Fruit fly (Drosophila melanogaster): ENCODE results near the gene CG3604.

Gene CG3604

DNA sequence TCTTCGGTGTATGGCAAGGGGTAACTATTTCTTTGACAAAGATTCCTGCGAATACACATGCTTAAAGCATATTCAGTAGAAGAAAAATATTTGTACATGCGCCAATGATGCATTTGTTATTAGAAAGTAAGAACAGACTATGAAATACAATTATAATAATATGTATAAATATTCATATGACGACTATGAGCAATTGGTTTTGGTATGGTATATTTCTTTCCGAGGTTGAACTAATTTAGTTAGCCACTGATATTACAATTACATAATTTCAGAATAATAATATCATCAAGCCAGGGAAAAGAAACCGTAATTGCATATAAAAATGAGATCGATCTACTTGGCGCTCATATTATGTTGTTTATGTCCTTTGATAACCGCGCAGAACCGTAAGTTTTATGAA is 3.9 kb upstream of the CG3604 start, which contains the start of gene CG43145:
TSS of gene CG43145 (plus strand) at position 301 of the 400 bp plus-strand sequence.
- no peak for TF ChIP-seq noc (tag; optimal IDR thresholded peaks at IDR 0.05)

DNA sequence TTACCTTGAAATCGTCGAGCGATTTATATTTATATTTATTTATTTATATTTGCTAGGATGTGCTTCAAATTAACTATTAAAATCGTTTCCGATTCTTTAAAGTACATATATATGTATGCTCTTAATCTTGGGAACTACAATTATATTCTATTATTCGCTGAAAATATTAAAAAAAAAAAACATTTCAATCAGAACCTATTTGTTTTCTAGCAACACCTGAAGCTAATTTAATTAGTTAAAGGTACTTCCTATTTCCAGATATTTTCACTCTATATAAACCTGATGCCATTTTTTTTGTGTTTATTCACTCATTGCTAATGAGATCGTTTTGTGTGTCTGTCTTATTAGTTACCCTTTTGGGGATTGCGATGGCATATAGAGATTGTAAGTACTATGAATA is 3.3 kb upstream of the CG3604 start, which contains the start of gene CG42467:
TSS of gene CG42467 (plus strand) at position 301 of the 400 bp plus-strand sequence.
- no peak for TF ChIP-seq noc (tag; optimal IDR thresholded peaks at IDR 0.05)

DNA sequence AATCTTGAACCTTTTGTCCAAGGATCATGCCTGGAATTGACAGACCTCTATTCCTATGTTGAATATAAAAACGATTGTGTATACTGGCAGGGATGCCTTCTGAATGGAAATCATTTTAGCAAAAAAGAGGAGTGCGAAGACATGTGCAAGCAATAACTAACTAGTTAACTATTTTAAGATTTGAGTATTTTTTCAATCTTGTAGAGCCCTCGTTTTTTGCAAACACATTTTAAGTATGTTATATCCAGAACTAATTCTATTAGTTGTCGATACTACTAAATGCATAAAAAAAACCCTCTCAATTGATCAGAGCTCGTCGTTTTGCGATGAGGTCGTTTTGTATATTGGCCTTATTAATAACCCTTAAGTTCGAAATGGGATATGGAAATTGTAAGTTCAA is 2.7 kb upstream of the CG3604 start, which contains the start of gene Sfp24C1:
TSS of gene Sfp24C1 (plus strand) at position 301 of the 400 bp plus-strand sequence.
- no peak for TF ChIP-seq noc (tag; optimal IDR thresholded peaks at IDR 0.05)

DNA sequence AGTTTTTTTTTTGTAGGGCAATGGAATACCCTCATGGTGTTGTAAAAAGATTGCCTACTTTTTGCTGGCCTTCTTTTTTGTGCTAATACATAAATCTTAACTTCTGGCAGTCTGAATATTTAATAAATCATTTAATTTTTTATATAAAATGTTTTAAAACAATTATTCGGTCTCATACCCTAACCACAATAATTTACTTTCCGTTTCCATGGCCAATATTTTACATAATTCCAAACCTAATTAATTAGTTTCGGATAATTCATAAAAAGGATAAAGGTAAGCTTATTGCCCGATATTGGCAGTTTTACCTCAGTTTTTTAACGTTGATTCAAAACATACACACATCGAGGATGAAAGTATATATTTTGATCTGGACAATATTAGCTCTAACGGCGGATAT is 2.2 kb upstream of the CG3604 start, which contains the start of gene CG42465:
TSS of gene CG42465 (plus strand) at position 301 of the 400 bp plus-strand sequence.
- TF ChIP-seq noc (tag; optimal IDR thresholded peaks at IDR 0.05) = no peak

DNA sequence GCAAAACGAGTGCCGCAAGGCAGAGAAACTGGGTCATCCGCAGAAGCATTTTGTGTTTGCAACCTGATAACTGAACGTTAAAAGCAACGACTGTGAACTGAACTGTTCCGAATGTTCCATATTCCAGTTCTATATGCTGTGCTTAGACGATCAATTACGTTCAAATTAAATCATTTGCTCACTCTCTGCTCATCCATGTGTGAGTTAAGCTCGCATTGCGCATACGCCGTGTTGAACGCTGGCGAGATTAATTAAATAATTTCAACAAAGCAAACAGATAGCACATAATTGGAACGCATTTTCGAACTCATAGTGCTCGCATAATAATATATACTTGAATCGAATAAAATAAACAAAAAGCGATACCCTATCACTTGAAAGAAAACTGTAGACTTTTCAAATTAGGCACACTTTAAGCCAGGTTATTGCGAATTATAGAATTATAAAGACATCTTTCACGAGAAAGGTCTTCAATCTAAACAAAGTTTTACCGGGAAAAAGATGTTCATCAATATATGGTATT is 1.4 kb upstream of the CG3604 start, which contains the start of the genes CG10031 and CG42464:
TSS of gene CG10031 (minus strand) at position 101 of the 523 bp plus-strand sequence.
TSS of gene CG42464 (plus strand) at position 473 of the 523 bp plus-strand sequence.
- no peak for TF ChIP-seq noc (tag; optimal IDR thresholded peaks at IDR 0.05)

DNA sequence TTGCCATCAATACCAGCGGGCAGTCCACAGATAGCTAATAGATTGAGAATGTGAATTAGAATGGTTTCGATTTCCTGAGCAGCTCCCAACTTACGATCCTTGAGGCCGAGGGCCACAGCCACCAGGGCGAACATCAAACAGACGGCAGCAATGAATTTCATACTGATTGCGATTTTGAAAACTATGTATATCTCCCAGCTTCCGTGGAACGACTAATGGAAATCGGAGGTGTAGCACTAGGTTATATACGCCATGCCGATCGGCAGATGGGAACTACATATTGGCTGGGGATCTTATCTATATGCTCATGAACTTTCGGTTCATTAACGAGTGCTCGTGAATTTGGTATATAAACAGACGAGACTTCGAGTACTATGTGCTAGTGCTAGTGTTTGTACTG is 1.2 kb downstream of the CG3604 start, which contains the start of gene IM33:
TSS of gene IM33 (minus strand) at position 221 of the 400 bp plus-strand sequence.
- TF ChIP-seq noc (tag; optimal IDR thresholded peaks at IDR 0.05) = peak; percentile 13

DNA sequence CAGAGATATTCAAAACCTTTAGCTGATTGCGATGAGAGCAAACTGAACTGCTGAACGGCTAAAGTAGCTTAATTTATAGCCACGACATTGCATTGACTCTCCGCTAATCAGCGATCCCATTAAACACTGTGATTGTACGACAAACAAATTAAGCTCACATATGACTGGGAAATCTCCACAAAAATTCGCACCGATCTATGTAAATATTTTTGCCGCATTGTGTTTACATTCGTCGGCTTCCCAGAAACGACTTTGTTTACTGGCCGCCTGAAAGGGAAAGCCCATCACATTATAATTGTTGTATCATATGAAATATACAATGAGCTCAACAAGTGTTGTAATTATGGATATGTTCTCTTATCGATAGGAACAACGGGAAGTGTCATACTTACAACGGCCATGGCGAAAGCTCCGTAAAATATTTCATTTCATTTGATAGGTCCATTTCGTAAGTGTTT is 2.3 kb downstream of the CG3604 start, which contains the start of gene CG16713:
TSS of gene CG16713 (minus strand) at position 51 of the 458 bp plus-strand sequence.
- TF ChIP-seq noc (tag; optimal IDR thresholded peaks at IDR 0.05) = no peak

DNA sequence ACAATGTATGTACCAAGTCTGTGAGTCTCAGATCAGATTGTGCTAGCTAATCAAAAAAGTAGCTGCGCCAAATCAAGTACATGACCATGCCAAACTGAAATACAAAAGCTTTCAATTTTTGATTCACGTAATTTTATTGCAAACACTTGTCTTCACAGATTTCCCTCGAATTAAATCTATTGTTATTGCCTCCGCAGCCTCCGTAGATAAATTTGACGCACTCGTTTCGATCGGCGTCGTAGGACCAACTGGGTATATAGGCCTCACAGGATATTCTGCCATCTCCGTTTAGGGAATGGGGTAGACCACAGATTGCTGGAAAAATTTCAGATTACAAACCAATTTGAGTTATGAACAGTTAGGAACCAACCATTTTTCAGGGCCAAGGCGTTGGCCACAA is 2.8 kb downstream of the CG3604 start, which contains the start of gene CG43165:
TSS of gene CG43165 (minus strand) at position 101 of the 400 bp plus-strand sequence.
- no peak for TF ChIP-seq noc (tag; optimal IDR thresholded peaks at IDR 0.05)

DNA sequence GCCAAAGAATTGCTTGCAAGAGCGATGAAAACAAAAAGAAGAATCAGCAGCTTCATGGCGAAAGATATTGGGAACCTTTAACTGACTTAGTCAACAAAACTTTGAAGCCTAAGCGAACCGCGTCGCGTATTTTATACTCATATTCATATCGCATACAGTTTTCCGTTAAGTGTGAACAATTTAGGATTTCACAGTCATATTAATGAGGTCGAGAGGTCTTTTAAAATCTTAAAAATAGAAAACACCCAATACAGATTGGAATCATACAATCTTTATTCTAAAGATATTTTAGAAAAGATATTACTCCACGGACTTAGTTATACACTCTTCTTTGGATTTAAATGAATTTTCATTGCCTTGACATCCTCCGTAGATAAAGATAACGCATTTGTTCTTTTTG is 3.9 kb downstream of the CG3604 start, which contains the start of gene Acp24A4:
TSS of gene Acp24A4 (minus strand) at position 101 of the 400 bp plus-strand sequence.
- no peak for TF ChIP-seq noc (tag; optimal IDR thresholded peaks at IDR 0.05)

DNA sequence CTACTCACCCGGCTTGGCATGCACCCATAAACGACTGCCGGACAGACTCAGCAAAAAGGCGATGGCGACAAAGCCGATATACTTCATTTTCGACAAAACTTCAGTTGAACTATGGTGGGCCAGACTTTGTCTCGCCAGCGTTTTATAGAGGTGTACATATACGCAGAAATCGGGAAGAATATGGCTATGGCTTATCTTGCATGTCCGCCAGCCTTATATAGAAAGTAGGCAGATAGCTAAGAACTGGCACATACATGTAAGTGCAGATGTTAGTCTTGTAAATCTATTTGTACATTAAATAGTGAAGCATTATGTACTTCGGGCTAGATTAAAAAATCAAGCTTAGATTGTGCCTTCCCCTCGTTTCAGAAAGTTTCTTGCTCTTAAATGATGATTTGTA is 4.6 kb downstream of the CG3604 start, which contains the start of gene CG3513:
TSS of gene CG3513 (minus strand) at position 101 of the 400 bp plus-strand sequence.
- no peak for TF ChIP-seq noc (tag; optimal IDR thresholded peaks at IDR 0.05)

DNA sequence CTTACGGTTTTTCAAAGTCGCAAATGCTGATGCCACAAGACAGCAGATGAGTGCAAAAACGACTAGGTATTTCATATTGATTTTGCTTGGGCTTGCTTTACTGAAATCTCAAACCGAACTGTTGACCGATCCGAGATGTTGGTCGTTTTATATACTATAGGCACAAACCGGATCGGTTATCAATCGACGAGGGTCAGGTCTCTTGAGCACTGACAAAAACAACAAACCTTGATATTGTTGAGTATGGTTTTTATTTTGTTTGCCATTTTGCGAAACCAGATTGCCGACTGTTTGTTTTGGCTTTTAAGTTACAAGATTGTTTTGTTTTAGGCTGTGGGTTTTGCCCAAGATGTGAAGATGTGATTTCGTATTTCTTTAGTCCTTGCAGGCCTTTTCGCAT is 5.2 kb downstream of the CG3604 start, which contains the start of gene CG16704:
TSS of gene CG16704 (minus strand) at position 122 of the 400 bp plus-strand sequence.
- TF ChIP-seq noc (tag; optimal IDR thresholded peaks at IDR 0.05) = no peak

DNA sequence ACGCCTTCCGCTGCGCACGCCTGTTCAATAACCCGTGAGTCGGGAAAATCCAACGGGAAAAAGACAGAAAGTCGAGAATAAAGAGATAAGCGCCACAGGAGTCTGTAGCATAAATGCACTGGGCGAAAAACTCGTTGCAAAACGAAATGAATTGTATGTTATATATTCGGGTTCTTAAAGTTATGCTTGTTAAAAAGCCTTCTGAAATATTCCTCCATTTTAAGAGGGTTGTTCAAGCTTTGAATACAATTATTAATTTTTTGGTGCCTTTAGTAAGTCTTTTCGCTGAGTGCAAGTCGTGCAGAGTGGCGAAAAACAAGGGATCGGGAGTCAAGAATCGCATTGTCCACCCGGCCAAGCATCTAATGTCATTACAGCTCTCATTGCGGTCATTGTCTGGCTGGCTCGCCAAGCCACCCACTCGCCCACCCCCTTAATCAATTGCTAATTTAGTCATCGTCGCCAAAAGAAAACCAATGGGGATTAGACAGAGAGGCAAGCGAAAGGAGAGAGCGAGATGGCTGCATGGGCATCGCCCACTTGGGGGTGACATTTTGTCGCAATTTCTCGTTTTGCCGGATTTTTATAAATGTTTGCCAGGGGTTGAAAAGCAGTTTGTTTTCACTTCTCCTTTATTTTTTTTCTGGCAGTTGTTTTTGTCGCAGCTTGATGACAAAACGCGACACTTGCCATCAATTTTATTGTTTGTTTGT is 12.4 kb downstream of the CG3604 start:
- TF ChIP-seq noc (tag; optimal IDR thresholded peaks at IDR 0.05) = no peak

DNA sequence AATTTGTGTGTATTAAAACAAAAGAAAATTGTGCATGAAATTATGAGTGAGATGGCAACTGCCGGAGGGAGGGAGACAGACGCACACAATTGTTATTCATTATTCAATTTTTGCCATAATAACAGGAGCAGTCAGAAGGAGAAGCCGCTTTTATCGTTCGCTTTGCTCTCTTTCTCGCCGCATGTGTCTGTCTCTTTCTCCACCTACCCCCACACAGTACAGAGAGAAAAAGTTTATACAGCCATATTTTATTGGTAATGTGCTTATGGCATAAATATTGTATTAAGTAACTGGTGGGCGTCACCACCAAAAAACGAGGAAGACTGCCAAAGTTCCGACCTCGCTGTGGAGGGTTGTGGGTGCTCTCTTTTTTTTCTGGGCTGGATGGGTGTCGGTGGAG is 15.2 kb downstream of the CG3604 start:
- no peak for TF ChIP-seq noc (tag; optimal IDR thresholded peaks at IDR 0.05)

DNA sequence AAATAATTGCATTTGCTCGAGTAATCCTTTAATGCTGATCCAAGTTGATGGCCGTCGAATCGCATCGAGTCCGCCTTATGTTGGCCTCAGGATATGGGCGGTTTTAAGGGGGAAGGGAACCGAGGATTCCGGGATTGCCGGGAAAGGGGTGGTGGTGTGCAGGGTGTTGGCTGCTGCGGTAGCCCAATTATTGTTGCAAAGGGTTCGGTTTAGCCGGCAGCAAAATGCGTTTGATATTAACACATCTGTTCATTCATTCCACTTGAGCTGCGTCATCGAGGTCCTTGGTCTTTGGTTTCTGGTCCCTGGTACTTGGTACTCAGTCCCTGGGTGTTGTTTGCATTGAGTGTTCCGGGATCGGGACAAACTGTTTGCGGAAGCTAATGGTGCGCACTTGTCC is 16.3 kb downstream of the CG3604 start:
- no peak for TF ChIP-seq noc (tag; optimal IDR thresholded peaks at IDR 0.05)

DNA sequence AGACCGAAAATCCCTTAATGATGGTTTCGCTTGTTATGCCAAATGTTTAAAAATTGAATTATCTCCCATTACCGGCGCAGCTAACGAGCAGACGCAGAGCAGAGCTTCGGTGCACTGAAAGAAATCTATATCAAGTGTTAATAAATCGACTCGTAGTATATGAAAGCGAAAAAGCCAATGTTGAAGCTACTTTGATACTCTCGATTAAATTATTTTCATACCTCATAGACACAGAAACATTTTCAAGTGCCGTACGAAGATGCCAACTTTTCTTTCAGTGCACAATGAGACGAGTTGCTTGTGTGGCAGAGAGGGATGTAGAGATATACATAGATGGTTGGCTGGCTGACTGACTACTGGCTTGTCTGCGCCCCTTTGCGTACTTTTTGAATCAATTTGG is 21.9 kb downstream of the CG3604 start:
- TF ChIP-seq noc (tag; optimal IDR thresholded peaks at IDR 0.05) = no peak

DNA sequence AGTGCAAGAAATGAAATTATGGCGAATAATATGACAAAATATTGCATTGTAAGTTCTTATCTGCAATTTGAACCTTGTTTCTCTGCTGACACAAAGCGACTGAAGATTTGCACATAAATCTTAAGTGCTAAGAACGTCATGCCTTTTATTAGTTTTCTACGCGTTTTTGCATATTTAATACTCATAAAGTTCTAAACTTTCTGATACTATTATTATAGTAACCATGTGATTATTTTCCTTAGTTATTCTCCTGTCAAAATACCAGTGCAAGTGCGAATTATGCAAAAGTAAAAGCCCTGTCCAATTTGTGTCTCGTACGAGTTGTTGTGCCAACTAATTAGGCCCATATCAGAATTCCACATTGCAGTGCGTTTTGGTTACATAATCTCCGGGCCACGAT is 27.2 kb downstream of the CG3604 start, which contains the start of gene Sfp24Bc:
TSS of gene Sfp24Bc (minus strand) at position 101 of the 400 bp plus-strand sequence.
- no peak for TF ChIP-seq noc (tag; optimal IDR thresholded peaks at IDR 0.05)

All from whole organism, larva.